Worm (Caenorhabditis elegans): ENCODE results near the gene nex-2.

The nex-2 gene

DNA sequence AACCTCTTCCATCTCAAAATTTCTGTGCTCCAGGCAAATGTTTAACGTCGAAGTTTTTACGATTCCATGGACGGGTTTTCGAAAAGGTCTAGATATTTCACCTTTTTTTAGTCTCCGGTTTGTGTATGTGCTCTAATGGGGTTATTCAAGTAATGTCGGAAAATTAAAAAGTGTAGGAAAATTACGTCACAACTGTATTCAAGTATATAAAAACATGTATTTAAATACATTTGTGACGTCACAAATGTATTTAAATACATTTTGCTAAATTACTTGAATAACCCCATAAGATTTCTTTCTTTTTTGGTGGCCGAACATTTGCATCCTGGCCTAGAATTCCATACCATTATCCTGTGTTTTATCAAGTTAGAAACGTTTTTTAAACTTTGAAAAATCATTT lies 31.2 kb upstream of the nex-2 start:
- no peak for TF ChIP-seq flt-1 (GFP tag; IDR thresholded peaks at IDR 0.05)
- TF ChIP-seq B0310.2 (tag; optimal IDR thresholded peaks at IDR 0.05), result no peak
- no peak for TF ChIP-seq aly-1 (tag; optimal IDR thresholded peaks at IDR 0.05)

DNA sequence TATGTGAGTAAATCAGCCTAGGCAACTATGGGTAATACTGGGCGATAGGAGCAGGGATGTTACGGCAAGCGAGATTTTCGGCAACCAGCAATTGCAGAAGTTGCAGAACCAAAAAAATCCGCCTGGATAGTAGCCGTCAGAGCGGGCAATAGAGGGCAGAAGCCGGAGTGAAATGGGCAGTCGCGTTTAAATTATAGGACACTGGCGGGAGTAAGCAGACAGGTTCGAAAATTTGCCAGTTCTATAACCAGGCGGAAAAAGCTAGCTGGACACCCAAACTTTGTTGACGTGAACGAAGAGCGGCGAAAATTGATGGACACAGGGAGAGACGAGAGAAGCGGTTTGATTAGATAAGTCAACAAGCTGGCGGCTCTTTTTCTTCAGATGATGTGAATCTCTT lies 29.7 kb upstream of the nex-2 start:
- no peak for TF ChIP-seq hnd-1 (tag; optimal IDR thresholded peaks at IDR 0.05)

DNA sequence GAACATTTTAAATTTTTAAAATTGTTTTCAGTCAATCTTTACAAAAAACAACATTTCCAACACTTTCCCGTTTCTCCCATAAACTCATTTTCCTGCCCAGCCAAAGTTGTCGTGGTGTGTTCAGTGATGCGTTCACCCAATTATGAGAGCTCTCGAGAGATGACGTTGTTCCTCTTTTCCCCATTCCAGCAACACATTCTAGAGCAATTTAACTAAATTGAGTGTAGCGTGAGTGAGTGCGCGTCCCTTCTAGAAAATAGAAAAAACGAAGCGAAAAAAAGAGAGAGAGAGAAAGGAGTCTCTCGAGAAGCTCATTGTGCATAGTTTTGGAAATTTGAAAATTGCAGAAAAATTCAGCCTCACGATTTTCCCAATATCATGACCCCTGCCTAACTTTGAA lies 28.5 kb upstream of the nex-2 start:
- TF ChIP-seq tbx-37 (GFP tag; conservative IDR thresholded peaks at IDR 0.05), result no peak
- TF ChIP-seq hnd-1 (tag; optimal IDR thresholded peaks at IDR 0.05), result no peak
- TF ChIP-seq scrt-1 (GFP tag; IDR thresholded peaks at IDR 0.05), result no peak
- no peak for TF ChIP-seq ceh-36 (tag; optimal IDR thresholded peaks at IDR 0.05)
- no peak for TF ChIP-seq F13C5.2 (tag; optimal IDR thresholded peaks at IDR 0.05)
- TF ChIP-seq ets-7 (tag; optimal IDR thresholded peaks at IDR 0.05), result no peak
- no peak for TF ChIP-seq hmbx-1 (tag; optimal IDR thresholded peaks at IDR 0.05)
- TF ChIP-seq tbx-11 (GFP tag; IDR thresholded peaks at IDR 0.05), result no peak
- TF ChIP-seq flt-1 (GFP tag; IDR thresholded peaks at IDR 0.05), result no peak
- no peak for TF ChIP-seq ceh-13 (GFP tag; optimal IDR thresholded peaks at IDR 0.05)
- no peak for TF ChIP-seq aly-1 (tag; optimal IDR thresholded peaks at IDR 0.05)
- no peak for TF ChIP-seq sea-1 (GFP tag; conservative IDR thresholded peaks at IDR 0.05)
- no peak for TF ChIP-seq ama-1 (optimal IDR thresholded peaks at IDR 0.05)
- no peak for TF ChIP-seq B0310.2 (tag; optimal IDR thresholded peaks at IDR 0.05)
- no peak for TF ChIP-seq pes-1 (GFP tag; IDR thresholded peaks at IDR 0.05)
- no peak for TF ChIP-seq tra-4 (tag; optimal IDR thresholded peaks at IDR 0.05)
- no peak for TF ChIP-seq hmg-4 (GFP tag; optimal IDR thresholded peaks at IDR 0.05)

DNA sequence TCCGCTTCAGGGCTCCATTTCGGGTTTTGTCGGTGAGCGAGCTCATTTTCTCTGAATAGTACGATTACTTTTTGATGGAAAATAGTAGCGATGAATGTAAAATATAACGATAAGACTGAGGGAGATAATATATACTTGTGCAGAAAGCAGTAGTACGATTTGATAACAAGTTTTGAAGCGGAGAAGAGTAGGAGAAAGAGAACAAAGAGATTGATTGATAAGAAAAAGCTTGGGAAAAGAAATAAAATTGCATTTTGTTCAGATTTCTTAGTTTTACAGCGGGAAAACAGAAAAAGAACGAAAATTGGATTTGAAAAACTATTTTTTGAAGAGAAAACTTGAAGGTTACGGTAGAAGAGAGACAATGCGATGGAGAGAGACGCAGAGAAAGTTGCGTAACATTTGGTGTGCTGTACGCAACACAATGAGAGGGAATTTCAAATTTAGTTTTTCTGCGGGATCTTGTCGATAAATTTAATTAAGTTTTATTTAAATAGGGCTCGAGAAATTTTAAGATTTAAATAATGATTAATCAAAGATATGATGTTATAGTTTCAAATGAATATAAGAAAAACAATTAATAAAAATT lies 27.5 kb upstream of the nex-2 start, which contains the start of gene umps-1:
Gene umps-1 (minus strand): TSS at position 51 of the 589 bp plus-strand sequence.
- TF ChIP-seq ceh-13 (GFP tag; optimal IDR thresholded peaks at IDR 0.05), result no peak
- no peak for TF ChIP-seq B0310.2 (tag; optimal IDR thresholded peaks at IDR 0.05)
- no peak for TF ChIP-seq tbx-37 (GFP tag; conservative IDR thresholded peaks at IDR 0.05)

DNA sequence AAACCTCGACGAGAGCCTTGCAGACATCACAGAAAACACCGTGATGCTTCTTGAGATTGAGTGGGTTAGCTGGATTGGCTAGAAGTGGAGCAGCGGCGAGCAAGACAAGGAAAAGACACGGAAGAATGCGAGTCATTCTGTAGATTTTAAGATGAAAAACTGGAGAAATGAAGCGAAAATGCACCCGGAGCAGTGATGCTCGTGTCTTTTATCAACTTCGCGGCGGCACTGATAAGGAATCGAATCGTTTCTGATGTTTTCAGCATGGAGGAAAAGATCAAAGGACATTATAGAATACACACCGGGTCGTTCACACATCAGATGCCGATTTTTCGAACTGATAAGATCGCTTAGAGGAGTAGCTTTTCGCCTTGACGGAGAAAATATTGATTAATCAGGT lies 25.2 kb upstream of the nex-2 start, which contains the start of gene spp-1:
Gene spp-1 (minus strand): TSS at position 287 of the 400 bp plus-strand sequence.
- TF ChIP-seq scrt-1 (GFP tag; IDR thresholded peaks at IDR 0.05) (no peak), hnd-1 (tag; optimal IDR thresholded peaks at IDR 0.05) (no peak), ceh-36 (tag; optimal IDR thresholded peaks at IDR 0.05) (no peak), ama-1 (optimal IDR thresholded peaks at IDR 0.05) (no peak), ets-7 (tag; optimal IDR thresholded peaks at IDR 0.05) (no peak), tbx-37 (GFP tag; conservative IDR thresholded peaks at IDR 0.05) (no peak), pes-1 (GFP tag; IDR thresholded peaks at IDR 0.05) (no peak)

DNA sequence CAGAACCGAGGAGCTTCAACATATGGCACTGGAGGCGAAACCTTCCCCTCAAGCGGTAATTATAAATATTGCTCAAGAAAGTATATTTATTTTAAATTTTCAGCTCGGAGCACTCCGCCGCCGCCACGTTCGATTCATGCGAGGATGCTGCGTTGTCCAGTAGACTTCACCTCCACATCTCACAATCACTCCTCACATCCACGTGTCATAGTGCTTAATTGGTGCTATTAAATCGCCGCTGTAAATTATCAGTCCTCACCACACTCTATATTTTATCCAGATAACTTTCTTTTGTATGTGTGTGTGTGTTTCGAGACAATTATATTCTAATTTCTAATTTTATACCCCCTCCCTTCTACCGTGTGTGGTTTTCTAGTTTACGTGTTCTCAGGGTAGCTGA lies 24.4 kb upstream of the nex-2 start:
- TF ChIP-seq ets-7 (tag; optimal IDR thresholded peaks at IDR 0.05) (no peak), tbx-37 (GFP tag; conservative IDR thresholded peaks at IDR 0.05) (no peak), B0310.2 (tag; optimal IDR thresholded peaks at IDR 0.05) (no peak), F13C5.2 (tag; optimal IDR thresholded peaks at IDR 0.05) (no peak), sea-1 (GFP tag; conservative IDR thresholded peaks at IDR 0.05) (no peak), ceh-13 (GFP tag; optimal IDR thresholded peaks at IDR 0.05) (no peak), hmg-4 (GFP tag; optimal IDR thresholded peaks at IDR 0.05) (no peak), tra-4 (tag; optimal IDR thresholded peaks at IDR 0.05) (no peak), scrt-1 (GFP tag; IDR thresholded peaks at IDR 0.05) (no peak), ama-1 (optimal IDR thresholded peaks at IDR 0.05) (no peak), hmbx-1 (tag; optimal IDR thresholded peaks at IDR 0.05) (no peak), pes-1 (GFP tag; IDR thresholded peaks at IDR 0.05) (no peak), hnd-1 (tag; optimal IDR thresholded peaks at IDR 0.05) (no peak), aly-1 (tag; optimal IDR thresholded peaks at IDR 0.05) (no peak)

DNA sequence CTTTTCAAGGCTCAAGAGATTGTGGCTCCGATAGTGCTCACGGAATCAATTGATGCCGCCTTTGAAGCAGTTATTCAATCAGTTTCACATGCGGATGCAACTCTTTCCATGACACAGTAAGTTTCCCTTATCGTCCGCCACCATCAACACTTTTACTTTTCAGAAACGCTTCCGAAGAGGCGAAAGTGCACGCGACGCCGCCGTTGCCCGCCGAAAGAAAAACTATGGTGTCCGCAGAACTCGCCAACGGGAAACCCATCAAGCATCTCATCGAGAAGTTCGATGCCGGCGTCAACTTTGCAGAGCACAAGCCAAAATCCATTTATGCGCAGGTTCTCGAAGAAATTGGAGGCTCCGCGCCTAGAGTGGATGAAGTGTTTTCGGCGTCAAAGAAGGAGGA lies 23.2 kb upstream of the nex-2 start:
- no peak for TF ChIP-seq ets-7 (tag; optimal IDR thresholded peaks at IDR 0.05)

DNA sequence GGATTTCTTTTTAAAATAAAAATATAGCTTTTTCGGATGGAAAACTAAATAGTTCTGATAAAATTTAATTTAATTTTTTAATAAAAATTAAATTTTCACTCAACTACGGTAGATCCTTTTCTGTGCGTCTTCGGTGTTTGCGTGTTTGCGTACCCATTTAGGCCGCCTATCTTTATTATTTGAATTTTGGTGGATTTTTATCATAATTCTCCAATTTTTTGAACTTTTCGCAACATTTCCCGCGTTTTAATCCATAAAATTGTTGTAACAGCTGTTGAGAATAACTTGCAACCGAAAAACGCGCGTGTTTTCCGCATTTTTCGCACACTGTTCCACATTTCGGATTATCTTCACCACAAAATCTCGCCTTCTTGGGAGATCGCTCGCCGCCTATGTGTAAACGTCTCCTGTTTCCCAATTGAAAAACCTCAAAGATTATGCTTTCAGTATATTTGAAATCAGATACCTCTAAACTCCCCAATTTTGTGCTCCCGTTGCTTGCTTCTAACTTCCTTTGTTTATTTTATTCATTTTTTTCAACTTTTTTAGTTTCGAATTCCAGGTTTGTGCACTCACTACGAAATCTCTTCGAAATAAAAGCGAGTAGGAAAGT lies 21.5 kb upstream of the nex-2 start, which contains the start of gene T07C4.3:
Gene T07C4.3 (plus strand): TSS at position 563 of the 613 bp plus-strand sequence.
- TF ChIP-seq pes-1 (GFP tag; IDR thresholded peaks at IDR 0.05) (no peak), B0310.2 (tag; optimal IDR thresholded peaks at IDR 0.05) (no peak), ets-7 (tag; optimal IDR thresholded peaks at IDR 0.05) (no peak), ceh-13 (GFP tag; optimal IDR thresholded peaks at IDR 0.05) (no peak), hnd-1 (tag; optimal IDR thresholded peaks at IDR 0.05) (no peak), scrt-1 (GFP tag; IDR thresholded peaks at IDR 0.05) (no peak), tbx-11 (GFP tag; IDR thresholded peaks at IDR 0.05) (no peak)

DNA sequence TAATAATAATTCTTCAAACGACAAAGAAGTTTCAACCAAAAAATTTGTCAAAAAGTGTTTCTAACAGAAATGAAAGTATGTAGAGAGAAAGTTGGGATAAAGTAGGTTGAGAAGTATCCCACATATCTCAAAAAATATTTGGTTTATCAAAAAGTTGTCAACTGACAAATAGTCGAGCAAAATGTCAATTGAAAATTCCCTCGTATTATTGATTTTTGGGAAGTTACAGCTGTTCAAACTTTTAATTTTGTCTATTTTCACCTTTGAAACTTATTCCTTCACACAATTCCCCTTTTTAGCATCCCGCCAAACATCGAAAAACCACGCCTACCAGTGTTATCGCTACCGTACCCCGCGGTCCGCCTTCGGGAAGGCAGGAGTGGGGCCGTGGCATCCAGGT lies 16.8 kb upstream of the nex-2 start, which contains the start of gene tbx-8:
Gene tbx-8 (plus strand): TSS at position 301 of the 400 bp plus-strand sequence.
- TF ChIP-seq ceh-36 (tag; optimal IDR thresholded peaks at IDR 0.05) (no peak), hmg-4 (GFP tag; optimal IDR thresholded peaks at IDR 0.05) (no peak), tbx-11 (GFP tag; IDR thresholded peaks at IDR 0.05) (no peak), hnd-1 (tag; optimal IDR thresholded peaks at IDR 0.05) (no peak), pes-1 (GFP tag; IDR thresholded peaks at IDR 0.05) (no peak), flt-1 (GFP tag; IDR thresholded peaks at IDR 0.05) (no peak), B0310.2 (tag; optimal IDR thresholded peaks at IDR 0.05) (no peak), aly-1 (tag; optimal IDR thresholded peaks at IDR 0.05) (no peak), ceh-13 (GFP tag; optimal IDR thresholded peaks at IDR 0.05) (no peak), ama-1 (optimal IDR thresholded peaks at IDR 0.05) (no peak), tbx-37 (GFP tag; conservative IDR thresholded peaks at IDR 0.05) (no peak), hmbx-1 (tag; optimal IDR thresholded peaks at IDR 0.05) (no peak), tra-4 (tag; optimal IDR thresholded peaks at IDR 0.05) (no peak), ets-7 (tag; optimal IDR thresholded peaks at IDR 0.05) (no peak), F13C5.2 (tag; optimal IDR thresholded peaks at IDR 0.05) (no peak), sea-1 (GFP tag; conservative IDR thresholded peaks at IDR 0.05) (no peak), scrt-1 (GFP tag; IDR thresholded peaks at IDR 0.05) (no peak)
